Fruit fly (Drosophila melanogaster) whole organism, adult: Measurements from ENCODE around the gene CG15922.
A peak's percentile ranks its signal among the peaks of the same experiment; 100 is the strongest.

ENCODE experiments used
- CG11617 ChIP-seq: fragments of 200-800 bp; sonication (Bioruptor generic); optimal IDR thresholded peaks from 2 replicates; lab custom pipeline; 2017; ENCODE audit warnings: mild to moderate bottlenecking, missing biosample characterization, missing genetic modification reagents, missing genetic modification characterization
- CG12768 ChIP-seq: fragments of 200-800 bp; sonication (Bioruptor generic); optimal IDR thresholded peaks from 2 replicates; lab custom pipeline; 2017; ENCODE audit warnings: missing biosample characterization, missing genetic modification characterization, mild to moderate bottlenecking, moderate library complexity, missing genetic modification reagents
- CG14711 ChIP-seq: fragments of 200-800 bp; sonication (Bioruptor generic); optimal IDR thresholded peaks from 2 replicates; lab custom pipeline; 2018; ENCODE audit warnings: missing biosample characterization, mild to moderate bottlenecking, missing genetic modification characterization, moderate library complexity
- CG1620 ChIP-seq: fragments of 200-800 bp; sonication (Bioruptor generic); optimal IDR thresholded peaks from 2 replicates; lab custom pipeline; 2016; ENCODE audit warnings: missing biosample characterization, missing genetic modification characterization
- CG33017 ChIP-seq: fragments of 200-800 bp; sonication (Bioruptor generic); optimal IDR thresholded peaks from 2 replicates; lab custom pipeline; 2018; ENCODE audit warnings: missing biosample characterization, mild to moderate bottlenecking, missing genetic modification characterization, moderate library complexity
- CG5204 ChIP-seq: fragments of 200-800 bp; sonication (Bioruptor generic); optimal IDR thresholded peaks from 2 replicates; lab custom pipeline; 2016; ENCODE audit warnings: missing biosample characterization, missing genetic modification characterization
- CG7045 ChIP-seq: fragments of 200-800 bp; sonication (Bioruptor generic); optimal IDR thresholded peaks from 2 replicates; lab custom pipeline; 2017; ENCODE audit warnings: missing biosample characterization, mild to moderate bottlenecking, missing genetic modification characterization
- CG7101 ChIP-seq: fragments of 200-800 bp; sonication (Bioruptor generic); optimal IDR thresholded peaks from 2 replicates; lab custom pipeline; 2018; ENCODE audit warnings: missing biosample characterization, mild to moderate bottlenecking, missing genetic modification characterization, moderate library complexity
- Clk ChIP-seq: fragments of 200-800 bp; sonication (Bioruptor generic); optimal IDR thresholded peaks from 2 replicates; lab custom pipeline; 2017; ENCODE audit warnings: missing biosample characterization, missing genetic modification characterization
- Crg-1 ChIP-seq: fragments of 200-800 bp; sonication (Bioruptor generic); optimal IDR thresholded peaks from 2 replicates; lab custom pipeline; 2016; ENCODE audit warnings: missing biosample characterization, missing genetic modification characterization
- Hr96 ChIP-seq: fragments of 200-800 bp; sonication (Bioruptor generic); optimal IDR thresholded peaks from 2 replicates; lab custom pipeline; 2016; ENCODE audit warnings: missing biosample characterization, missing genetic modification characterization
- Mnt ChIP-seq: fragments of 200-800 bp; sonication (Bioruptor generic); optimal IDR thresholded peaks from 2 replicates; lab custom pipeline; 2016; ENCODE audit warnings: missing biosample characterization, mild to moderate bottlenecking, missing genetic modification characterization
- bab1 ChIP-seq: fragments of 200-800 bp; sonication (Bioruptor generic); optimal IDR thresholded peaks from 3 replicates; lab custom pipeline; 2019; ENCODE audit warnings: missing biosample characterization, mild to moderate bottlenecking, missing genetic modification characterization, moderate library complexity
- cic ChIP-seq: fragments of 200-800 bp; sonication (Bioruptor generic); optimal IDR thresholded peaks from 2 replicates; lab custom pipeline; 2017; ENCODE audit warnings: missing biosample characterization, mild to moderate bottlenecking, missing genetic modification characterization, moderate library complexity
- cnc ChIP-seq, 2 experiments: fragments of >200 bp; optimal IDR thresholded peaks; 2 replicates each; lab custom pipeline; 2017
- kay ChIP-seq: fragments of 200-800 bp; sonication (Bioruptor generic); peaks from one replicate; lab custom pipeline; 2016; ENCODE audit warnings: missing biosample characterization, missing genetic modification characterization, borderline replicate concordance
- ovo ChIP-seq: fragments of 200-800 bp; sonication (Bioruptor generic); optimal IDR thresholded peaks from 2 replicates; lab custom pipeline; 2016; ENCODE audit warnings: missing biosample characterization, missing genetic modification characterization
- pad ChIP-seq: fragments of 200-800 bp; sonication (Bioruptor generic); optimal IDR thresholded peaks from 3 replicates; lab custom pipeline; 2017; ENCODE audit warnings: missing biosample characterization, missing genetic modification characterization, mild to moderate bottlenecking, moderate library complexity, missing genetic modification reagents
- tj ChIP-seq: fragments of 200-800 bp; sonication (Bioruptor generic); optimal IDR thresholded peaks from 3 replicates; lab custom pipeline; 2017; ENCODE audit warnings: missing biosample characterization, mild to moderate bottlenecking, missing genetic modification characterization, moderate library complexity
- toe ChIP-seq: fragments of 200-800 bp; sonication (Bioruptor generic); optimal IDR thresholded peaks from 2 replicates; lab custom pipeline; 2016; ENCODE audit warnings: missing biosample characterization, missing genetic modification characterization

Gene CG15922

dm6 chr3R:20542283-20543144 lies 17.6 kb downstream of the CG15922 start:
- TF ChIP-seq CG12768 (no peak), Clk (no peak), pad (GFP tag; lab: Kevin White, UChicago) (no peak), CG5204 (GFP tag; lab: Kevin White, UChicago) (no peak), Crg-1 (GFP tag; lab: Kevin White, UChicago) (peak; percentile 32), Hr96 (no peak), CG7101 (tag; lab: Kevin White, UChicago) (peak; percentile 45), kay (GFP tag; lab: Kevin White, UChicago) (peak; percentile 4), CG11617 (GFP tag; lab: Kevin White, UChicago) (no peak), Mnt (GFP tag; lab: Kevin White, UChicago) (peak; percentile 36), CG1620 (GFP tag; lab: Kevin White, UChicago) (no peak), bab1 (GFP tag; lab: Kevin White, UChicago) (no peak), CG14711 (no peak), CG7045 (GFP tag; lab: Kevin White, UChicago) (no peak), ovo (GFP tag; lab: Kevin White, UChicago) (peak; percentile 80), CG33017 (no peak), cic (GFP tag; lab: Kevin White, UChicago) (peak; percentile 8), cnc (optimal IDR thresholded peaks at IDR 0.05; lab: Kevin White, UChicago) (no peak), tj (GFP tag; lab: Kevin White, UChicago) (peak; percentile 84), toe (GFP tag; lab: Kevin White, UChicago) (no peak)

DNA sequence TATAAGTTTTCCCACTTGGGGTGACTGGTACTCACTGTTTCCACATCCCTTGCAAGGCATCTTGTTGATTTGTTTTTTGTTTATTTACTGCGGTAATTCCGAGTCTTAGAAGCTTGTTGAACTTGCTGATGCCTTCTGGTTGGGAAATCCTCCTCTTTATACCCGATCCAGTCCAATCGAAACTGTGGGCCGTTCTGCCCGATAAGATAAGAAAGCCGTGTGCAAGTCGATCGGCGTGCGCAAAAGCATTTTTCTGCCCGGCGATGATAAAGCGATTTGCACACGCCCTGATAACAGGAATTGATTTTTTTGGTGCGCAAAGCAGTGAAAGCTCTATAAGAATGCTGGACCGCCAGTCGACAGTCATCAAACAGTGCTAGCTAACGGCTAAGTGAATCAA lies 25.5 kb downstream of the CG15922 start, which contains the start of the genes MtnE and MtnD:
MtnE (minus strand) TSS at position 130 of the 400 bp plus-strand sequence.
MtnD (plus strand) TSS at position 388 of the 400 bp plus-strand sequence.
- TF ChIP-seq ovo (GFP tag; lab: Kevin White, UChicago), result no peak
- no peak for TF ChIP-seq Mnt (GFP tag; lab: Kevin White, UChicago)
- no peak for TF ChIP-seq Crg-1 (GFP tag; lab: Kevin White, UChicago)
- no peak for TF ChIP-seq bab1 (GFP tag; lab: Kevin White, UChicago)
- no peak for TF ChIP-seq Clk
- peak; percentile 71 for TF ChIP-seq cic (GFP tag; lab: Kevin White, UChicago)
- no peak for TF ChIP-seq CG1620 (GFP tag; lab: Kevin White, UChicago)
- TF ChIP-seq kay (GFP tag; lab: Kevin White, UChicago), result peak; percentile 24
- no peak for TF ChIP-seq CG33017
- no peak for TF ChIP-seq CG5204 (GFP tag; lab: Kevin White, UChicago)
- no peak for TF ChIP-seq toe (GFP tag; lab: Kevin White, UChicago)
- no peak for TF ChIP-seq Hr96
- no peak for TF ChIP-seq CG14711
- TF ChIP-seq CG11617 (GFP tag; lab: Kevin White, UChicago), result no peak
- TF ChIP-seq CG7101 (tag; lab: Kevin White, UChicago), result no peak
- TF ChIP-seq CG12768, result no peak
- no peak for TF ChIP-seq CG7045 (GFP tag; lab: Kevin White, UChicago)
- TF ChIP-seq cnc (optimal IDR thresholded peaks at IDR 0.05; lab: Kevin White, UChicago), result peak in 1 of 2 experiments; percentile 46
- TF ChIP-seq tj (GFP tag; lab: Kevin White, UChicago), result no peak
- TF ChIP-seq pad (GFP tag; lab: Kevin White, UChicago), result no peak

dm6 chr3R:20512368-20512767 lies 47.7 kb downstream of the CG15922 start, which contains the start of gene MFS9:
Gene MFS9 (minus strand): TSS chr3R:20512468.
- TF ChIP-seq CG14711 (no peak), Hr96 (no peak), cic (GFP tag; lab: Kevin White, UChicago) (no peak), kay (GFP tag; lab: Kevin White, UChicago) (no peak), CG33017 (no peak), Mnt (GFP tag; lab: Kevin White, UChicago) (no peak), ovo (GFP tag; lab: Kevin White, UChicago) (no peak), CG11617 (GFP tag; lab: Kevin White, UChicago) (no peak), CG7101 (tag; lab: Kevin White, UChicago) (no peak), Clk (no peak), bab1 (GFP tag; lab: Kevin White, UChicago) (no peak), CG12768 (no peak), CG5204 (GFP tag; lab: Kevin White, UChicago) (no peak)
